Worm (Caenorhabditis elegans): ENCODE measurements around the gene fbxc-28.
"Not testable (repeated sequence)": the region's sequence is repeated elsewhere in the genome, so short reads cannot be mapped to it uniquely, and the experiment has no call there.

The fbxc-28 gene

DNA sequence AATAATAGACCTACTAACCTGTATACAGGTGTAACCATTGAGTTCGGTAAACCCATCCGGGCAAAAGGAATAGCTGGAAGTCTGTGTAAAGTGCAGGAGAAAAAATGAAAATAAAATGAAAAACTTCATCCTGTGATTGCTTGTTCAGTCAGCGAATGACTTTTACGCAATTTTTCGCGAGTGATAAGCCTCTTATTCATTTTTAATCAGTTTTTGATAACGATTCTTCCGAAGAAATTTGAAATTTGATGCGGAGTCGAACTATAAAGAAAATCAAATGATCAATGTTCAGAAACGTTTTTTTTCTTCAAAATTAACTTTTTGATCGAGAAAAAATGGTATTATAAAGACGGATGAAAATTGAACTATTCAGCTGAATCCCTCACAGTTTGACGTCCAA, 843 bp upstream of the fbxc-28 start:
- TF ChIP-seq ztf-11 (tag; optimal IDR thresholded peaks at IDR 0.05) (no peak), fos-1 (tag; optimal IDR thresholded peaks at IDR 0.05) (peak; percentile 84)

DNA sequence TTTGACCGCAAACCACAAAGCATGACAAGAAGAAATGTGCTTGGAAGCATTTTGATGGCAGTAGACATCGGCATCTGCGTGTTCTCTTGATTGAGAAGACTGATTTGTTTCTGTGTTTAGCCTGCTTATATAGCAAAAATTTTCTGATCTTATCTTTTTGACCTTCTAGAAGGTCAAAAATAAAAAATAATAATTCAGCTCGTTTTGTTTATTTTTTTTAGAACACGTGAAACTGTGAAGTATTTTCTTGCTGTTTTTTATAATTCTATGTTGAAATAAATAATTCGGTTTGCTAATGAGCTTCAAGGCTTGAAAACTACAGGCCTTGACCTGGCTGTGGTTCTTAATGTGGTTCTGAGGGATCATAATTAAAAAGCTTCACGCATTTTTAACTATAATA, 3.7 kb downstream of the fbxc-28 start, which contains the start of gene R07C3.13:
Gene R07C3.13 (minus strand): TSS at position 101 of the 400 bp plus-strand sequence.
- TF ChIP-seq nhr-12 (tag; optimal IDR thresholded peaks at IDR 0.05) (no peak), nhr-21 (tag; optimal IDR thresholded peaks at IDR 0.05) (no peak), nhr-237 (tag; optimal IDR thresholded peaks at IDR 0.05) (no peak), ZK546.5 (tag; optimal IDR thresholded peaks at IDR 0.05) (no peak), lin-13 (GFP tag; optimal IDR thresholded peaks at IDR 0.05) (no peak), aly-2 (tag; optimal IDR thresholded peaks at IDR 0.05) (no peak), ceh-16 (tag; optimal IDR thresholded peaks at IDR 0.05) (no peak), snpc-4 (tag; optimal IDR thresholded peaks at IDR 0.05) (no peak), dmd-4 (tag; optimal IDR thresholded peaks at IDR 0.05) (no peak), ztf-11 (tag; optimal IDR thresholded peaks at IDR 0.05) (no peak), nhr-10 (tag; optimal IDR thresholded peaks at IDR 0.05) (no peak), alr-1 (tag; optimal IDR thresholded peaks at IDR 0.05) (no peak), mbf-1 (tag; optimal IDR thresholded peaks at IDR 0.05) (no peak), ama-1 (optimal IDR thresholded peaks at IDR 0.05) (no peak), sma-9 (GFP tag; optimal IDR thresholded peaks at IDR 0.05) (no peak), sma-9 (tag; optimal IDR thresholded peaks at IDR 0.05) (no peak), nhr-11 (tag; optimal IDR thresholded peaks at IDR 0.05) (no peak), elt-3 (tag; optimal IDR thresholded peaks at IDR 0.05) (no peak)

DNA sequence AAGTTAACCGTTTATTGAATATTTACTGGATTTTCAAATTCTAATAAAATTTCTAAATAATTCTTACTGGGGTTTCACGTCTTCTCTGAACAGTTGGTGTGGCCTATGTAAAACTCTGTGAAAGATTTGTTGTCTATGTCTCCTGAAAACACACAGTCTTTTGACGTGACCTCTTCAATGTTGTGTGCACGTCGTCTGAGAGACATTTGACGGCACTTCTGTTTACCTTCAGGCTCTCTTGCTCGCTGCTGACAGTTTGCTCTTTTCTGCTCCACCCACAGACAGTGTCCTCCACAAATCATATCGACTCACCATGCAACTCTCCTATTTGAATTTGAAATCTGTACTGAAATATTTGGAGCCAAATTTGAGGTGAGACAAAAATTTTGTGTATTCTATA, 7.2 kb downstream of the fbxc-28 start, which contains the start of gene fbxc-34:
Gene fbxc-34 (plus strand): TSS at position 301 of the 400 bp plus-strand sequence.
- TF ChIP-seq snpc-4, peb-1, unc-39 (tag; optimal IDR thresholded peaks at IDR 0.05): not testable (repeated sequence)

DNA sequence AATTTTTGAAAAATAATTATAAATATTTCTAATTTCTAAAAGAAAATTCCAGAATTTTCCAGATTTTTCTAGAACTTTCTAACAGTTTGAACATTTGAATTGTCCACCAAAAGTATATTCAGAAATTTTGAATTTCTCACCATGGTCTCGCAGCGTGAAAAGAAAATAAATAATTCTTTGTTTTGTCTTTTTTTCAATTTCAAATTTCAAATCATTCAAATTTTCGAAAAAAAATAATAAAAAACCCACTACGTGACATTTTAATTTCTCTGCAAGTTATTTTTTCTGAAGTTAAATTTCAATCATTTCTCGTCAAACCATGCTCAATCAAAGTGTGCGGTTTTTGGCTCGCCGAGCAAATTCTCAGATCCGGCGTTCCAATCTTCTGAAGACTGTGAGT, 9.1 kb downstream of the fbxc-28 start, which contains the start of gene acs-15:
Gene acs-15 (plus strand): TSS at position 301 of the 400 bp plus-strand sequence.
- TF ChIP-seq lin-39 (tag; optimal IDR thresholded peaks at IDR 0.05) (no peak), ztf-1 (GFP tag; conservative IDR thresholded peaks at IDR 0.05) (no peak), ztf-11 (tag; optimal IDR thresholded peaks at IDR 0.05) (no peak), ceh-82 (tag; optimal IDR thresholded peaks at IDR 0.05) (no peak), aly-2 (tag; optimal IDR thresholded peaks at IDR 0.05) (no peak), nhr-77 (tag; optimal IDR thresholded peaks at IDR 0.05) (no peak), nhr-25 (tag; optimal IDR thresholded peaks at IDR 0.05) (no peak), ztf-4 (tag; optimal IDR thresholded peaks at IDR 0.05) (no peak), nhr-21 (tag; optimal IDR thresholded peaks at IDR 0.05) (no peak), nhr-129 (tag; optimal IDR thresholded peaks at IDR 0.05) (no peak), nhr-6 (tag; optimal IDR thresholded peaks at IDR 0.05) (no peak)

DNA sequence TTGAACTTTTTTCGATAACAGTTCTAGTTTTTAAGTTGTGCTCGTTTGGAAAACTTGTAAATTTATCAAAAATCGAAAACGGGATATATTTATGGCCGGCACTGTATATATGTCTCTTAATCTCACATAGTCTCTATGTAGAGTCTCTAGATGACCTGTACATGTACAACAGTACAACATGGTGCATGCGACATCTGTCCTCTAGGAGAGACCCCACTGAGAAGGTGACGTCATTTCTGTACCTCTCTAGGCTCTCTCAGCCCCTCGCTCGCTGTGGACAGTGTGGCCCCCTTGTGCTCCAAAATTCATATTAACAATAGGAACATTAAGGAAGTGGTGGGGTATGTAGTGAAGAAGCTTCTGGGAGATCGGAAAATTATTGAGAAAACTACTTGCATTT, 13.6 kb downstream of the fbxc-28 start:
- TF ChIP-seq ZK546.5 (tag; optimal IDR thresholded peaks at IDR 0.05) = no peak
- no peak for TF ChIP-seq unc-55 (GFP tag; optimal IDR thresholded peaks at IDR 0.05)
- TF ChIP-seq mab-5 (tag; optimal IDR thresholded peaks at IDR 0.05) = no peak
- no peak for TF ChIP-seq F13H6.1 (tag; optimal IDR thresholded peaks at IDR 0.05)
- TF ChIP-seq nhr-129 (tag; optimal IDR thresholded peaks at IDR 0.05) = no peak
- no peak for TF ChIP-seq alr-1 (tag; optimal IDR thresholded peaks at IDR 0.05)
- TF ChIP-seq skn-1 (tag; optimal IDR thresholded peaks at IDR 0.05) = no peak
- no peak for TF ChIP-seq egl-27 (tag; optimal IDR thresholded peaks at IDR 0.05)
- TF ChIP-seq peb-1 (tag; optimal IDR thresholded peaks at IDR 0.05) = no peak
- TF ChIP-seq unc-39 (tag; optimal IDR thresholded peaks at IDR 0.05) = no peak
- no peak for TF ChIP-seq blmp-1 (tag; optimal IDR thresholded peaks at IDR 0.05; ENCODE audit: insufficient read depth)
- TF ChIP-seq ceh-82 (tag; optimal IDR thresholded peaks at IDR 0.05) = no peak
- no peak for TF ChIP-seq nhr-12 (tag; optimal IDR thresholded peaks at IDR 0.05)

DNA sequence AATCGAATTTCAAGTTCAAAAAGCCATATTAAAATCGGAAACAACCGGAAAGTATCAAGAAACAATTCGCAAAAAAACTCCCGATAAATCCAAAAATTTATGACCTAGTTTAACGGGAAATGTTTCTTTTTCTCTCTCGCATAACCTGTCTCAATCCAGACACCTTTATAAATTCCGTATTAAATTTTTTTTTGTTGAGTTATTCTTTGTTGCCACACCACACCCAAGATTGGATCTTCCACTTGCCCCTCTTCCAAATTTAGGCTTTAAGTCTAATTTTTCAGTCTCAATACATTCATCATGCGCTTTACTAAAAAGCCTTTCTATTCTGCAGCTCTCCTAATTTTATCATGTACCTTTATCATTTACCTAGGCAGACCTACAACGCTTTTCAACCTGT, 14.9 kb downstream of the fbxc-28 start, which contains the start of gene R07C3.3:
Gene R07C3.3 (plus strand): TSS at position 301 of the 400 bp plus-strand sequence.
- TF ChIP-seq C34F6.9 (tag; optimal IDR thresholded peaks at IDR 0.05) (no peak), nhr-77 (tag; optimal IDR thresholded peaks at IDR 0.05) (no peak), aly-2 (tag; optimal IDR thresholded peaks at IDR 0.05) (no peak), sma-9 (GFP tag; optimal IDR thresholded peaks at IDR 0.05) (no peak), sma-9 (tag; optimal IDR thresholded peaks at IDR 0.05) (no peak), skn-1 (tag; optimal IDR thresholded peaks at IDR 0.05) (no peak), unc-62 (GFP tag; optimal IDR thresholded peaks at IDR 0.05) (no peak), lin-39 (tag; optimal IDR thresholded peaks at IDR 0.05) (no peak), nhr-10 (tag; optimal IDR thresholded peaks at IDR 0.05) (no peak), lin-13 (GFP tag; optimal IDR thresholded peaks at IDR 0.05) (no peak), egl-27 (tag; optimal IDR thresholded peaks at IDR 0.05) (no peak), nhr-23 (tag; optimal IDR thresholded peaks at IDR 0.05) (no peak), nhr-21 (tag; optimal IDR thresholded peaks at IDR 0.05) (no peak), F13H6.1 (tag; optimal IDR thresholded peaks at IDR 0.05) (no peak)
